Worm (Caenorhabditis elegans) whole organism, late embryonic: ENCODE results near the gene acs-17.

Experiments used
- C08G9.2 ChIP-seq: sonication (generic microtip); optimal IDR thresholded peaks from 2 replicates; lab custom pipeline; 2016; ENCODE audit warnings: mild to moderate bottlenecking, missing genetic modification characterization, moderate library complexity, missing compliant biosample characterization
- F13H6.1 ChIP-seq: sonication (generic microtip); optimal IDR thresholded peaks from 2 replicates; lab custom pipeline; 2016; ENCODE audit warnings: missing genetic modification characterization, missing compliant biosample characterization
- K09A11.1 ChIP-seq: sonication (generic microtip); optimal IDR thresholded peaks from 2 replicates; lab custom pipeline; 2017; ENCODE audit warnings: antibody characterized with exemption, mild to moderate bottlenecking, missing genetic modification characterization, missing compliant biosample characterization; ENCODE audit not compliant: insufficient read depth
- Y22D7AL.16 ChIP-seq: sonication (generic microtip); optimal IDR thresholded peaks from 2 replicates; lab custom pipeline; 2016; ENCODE audit warnings: missing genetic modification characterization, missing compliant biosample characterization
- ahr-1 ChIP-seq: sonication (generic microtip); optimal IDR thresholded peaks from 2 replicates; lab custom pipeline; 2016; ENCODE audit warnings: missing genetic modification characterization, missing compliant biosample characterization
- ceh-18 ChIP-seq: sonication (generic microtip); optimal IDR thresholded peaks from 2 replicates; lab custom pipeline; 2016; ENCODE audit warnings: missing genetic modification characterization, missing compliant biosample characterization
- ceh-19 ChIP-seq: fragments of 200-800 bp; sonication (Bioruptor generic); optimal IDR thresholded peaks from 2 replicates; lab custom pipeline; 2018; ENCODE audit warnings: mild to moderate bottlenecking, missing genetic modification characterization, missing compliant biosample characterization
- ceh-22 ChIP-seq: sonication (generic microtip); optimal IDR thresholded peaks from 2 replicates; lab custom pipeline; 2017; ENCODE audit warnings: missing biosample characterization, missing genetic modification characterization
- ceh-24 ChIP-seq: sonication (generic microtip); optimal IDR thresholded peaks from 2 replicates; lab custom pipeline; 2016; ENCODE audit warnings: mild to moderate bottlenecking, missing genetic modification characterization, missing compliant biosample characterization
- ceh-31 ChIP-seq: sonication (generic microtip); optimal IDR thresholded peaks from 2 replicates; lab custom pipeline; 2016; ENCODE audit warnings: missing genetic modification characterization, missing compliant biosample characterization
- che-1 ChIP-seq: sonication (generic microtip); optimal IDR thresholded peaks from 2 replicates; lab custom pipeline; 2016; ENCODE audit warnings: mild to moderate bottlenecking, missing genetic modification characterization, missing compliant biosample characterization
- elt-2 ChIP-seq: sonication (generic microtip); optimal IDR thresholded peaks from 2 replicates; lab custom pipeline; 2016; ENCODE audit warnings: missing genetic modification reagents, missing genetic modification characterization, missing compliant biosample characterization
- eyg-1 ChIP-seq: sonication (generic microtip); optimal IDR thresholded peaks from 2 replicates; lab custom pipeline; 2016; ENCODE audit warnings: missing genotype, missing genetic modification characterization, missing compliant biosample characterization
- fax-1 ChIP-seq: sonication (generic microtip); optimal IDR thresholded peaks from 2 replicates; lab custom pipeline; 2016; ENCODE audit warnings: missing genotype, missing genetic modification characterization, missing compliant biosample characterization
- fkh-10 ChIP-seq: fragments of 150-350 bp; optimal IDR thresholded peaks from 2 replicates; lab custom pipeline; 2014; ENCODE audit warnings: missing biosample characterization, missing genetic modification reagents, missing genetic modification characterization
- gmeb-2 ChIP-seq: sonication (generic microtip); optimal IDR thresholded peaks from 2 replicates; lab custom pipeline; 2016; ENCODE audit warnings: missing genetic modification characterization, inconsistent platforms, missing compliant biosample characterization
- hlh-30 ChIP-seq: sonication (generic microtip); optimal IDR thresholded peaks from 2 replicates; lab custom pipeline; 2017; ENCODE audit warnings: antibody characterized with exemption, missing genetic modification characterization, missing compliant biosample characterization; ENCODE audit not compliant: insufficient read depth
- hlh-8 ChIP-seq: sonication (generic microtip); optimal IDR thresholded peaks from 2 replicates; lab custom pipeline; 2016; ENCODE audit warnings: missing genotype, missing genetic modification characterization, missing compliant biosample characterization
- lin-11 ChIP-seq: fragments of 200-800 bp; sonication (Bioruptor generic); optimal IDR thresholded peaks from 2 replicates; lab custom pipeline; 2018; ENCODE audit warnings: mild to moderate bottlenecking, missing genetic modification characterization, missing compliant biosample characterization
- madf-2 ChIP-seq: sonication (generic microtip); optimal IDR thresholded peaks from 2 replicates; lab custom pipeline; 2017; ENCODE audit warnings: missing genetic modification characterization, missing compliant biosample characterization
- mec-3 ChIP-seq: sonication (generic microtip); optimal IDR thresholded peaks from 2 replicates; lab custom pipeline; 2016; ENCODE audit warnings: borderline replicate concordance, missing genetic modification characterization, missing compliant biosample characterization
- nfya-1 ChIP-seq: sonication (generic microtip); optimal IDR thresholded peaks from 2 replicates; lab custom pipeline; 2017; ENCODE audit warnings: missing genetic modification characterization, mild to moderate bottlenecking, missing compliant biosample characterization, antibody characterized with exemption, moderate library complexity
- nhr-11 ChIP-seq: fragments of 150-350 bp; optimal IDR thresholded peaks from 2 replicates; lab custom pipeline; 2014; ENCODE audit warnings: missing biosample characterization, missing genetic modification characterization
- nhr-232 ChIP-seq: sonication (generic microtip); optimal IDR thresholded peaks from 2 replicates; lab custom pipeline; 2016; ENCODE audit warnings: missing genetic modification characterization, missing compliant biosample characterization
- odd-2 ChIP-seq: sonication (generic microtip); optimal IDR thresholded peaks from 2 replicates; lab custom pipeline; 2017; ENCODE audit warnings: antibody characterized with exemption, mild to moderate bottlenecking, missing genetic modification characterization, missing compliant biosample characterization
- pat-9 ChIP-seq: fragments of 200-800 bp; sonication (Bioruptor generic); optimal IDR thresholded peaks from 2 replicates; lab custom pipeline; 2018; ENCODE audit warnings: mild to moderate bottlenecking, missing genetic modification characterization, moderate library complexity, missing compliant biosample characterization
- pha-4 ChIP-seq: fragments of 150-350 bp; optimal IDR thresholded peaks from 2 replicates; lab custom pipeline; 2018; ENCODE audit warnings: missing biosample characterization, missing genetic modification reagents, missing genetic modification characterization
- pros-1 ChIP-seq: fragments of 150-350 bp; optimal IDR thresholded peaks from 2 replicates; lab custom pipeline; 2014; ENCODE audit warnings: missing biosample characterization, missing genetic modification reagents, missing genetic modification characterization
- ref-2 ChIP-seq: sonication (generic microtip); optimal IDR thresholded peaks from 2 replicates; lab custom pipeline; 2016; ENCODE audit warnings: missing genetic modification characterization, missing compliant biosample characterization
- tbx-2 ChIP-seq: sonication (generic microtip); optimal IDR thresholded peaks from 2 replicates; lab custom pipeline; 2016; ENCODE audit warnings: missing genetic modification characterization, missing compliant biosample characterization
- tbx-7 ChIP-seq: sonication (generic microtip); optimal IDR thresholded peaks from 2 replicates; lab custom pipeline; 2016; ENCODE audit warnings: missing genotype, missing genetic modification characterization, missing compliant biosample characterization
- ttx-3 ChIP-seq: sonication (generic microtip); optimal IDR thresholded peaks from 2 replicates; lab custom pipeline; 2016; ENCODE audit warnings: missing genetic modification reagents, missing genetic modification characterization, missing compliant biosample characterization
- unc-55 ChIP-seq: sonication (generic microtip); optimal IDR thresholded peaks from 2 replicates; lab custom pipeline; 2017; ENCODE audit warnings: missing biosample characterization, missing genetic modification reagents, missing genetic modification characterization
- unc-86 ChIP-seq: sonication (generic microtip); optimal IDR thresholded peaks from 2 replicates; lab custom pipeline; 2016; ENCODE audit warnings: missing genetic modification characterization, missing compliant biosample characterization
- zip-5 ChIP-seq: sonication (generic microtip); optimal IDR thresholded peaks from 2 replicates; lab custom pipeline; 2016; ENCODE audit warnings: missing genetic modification characterization, missing compliant biosample characterization

acs-17 gene

DNA sequence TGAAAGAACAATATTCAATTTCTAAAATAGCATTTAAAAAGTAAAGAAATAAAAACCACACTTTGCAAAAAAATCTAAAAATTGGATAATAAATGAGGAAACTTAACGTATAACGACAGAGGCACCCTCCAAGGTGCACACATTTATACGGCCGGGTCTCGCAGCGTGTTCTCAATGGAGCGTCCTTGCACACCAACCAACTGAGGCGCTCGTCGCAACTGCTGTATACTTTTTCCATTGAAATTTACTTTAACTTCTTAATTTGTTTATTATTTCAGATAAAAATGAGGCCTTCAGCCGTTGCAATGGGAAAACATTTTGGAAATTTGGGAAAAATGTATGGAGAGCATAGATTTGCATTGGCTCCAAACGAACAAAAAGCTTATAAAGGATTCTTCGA, 8.9 kb upstream of the acs-17 start, which contains the start of the genes R07E4.5 and R07E4.3 (continued):
- no peak for TF ChIP-seq elt-2 (tag; lab: Kevin White, UChicago)
- no peak for TF ChIP-seq K09A11.1 (tag; lab: Kevin White, UChicago)

DNA sequence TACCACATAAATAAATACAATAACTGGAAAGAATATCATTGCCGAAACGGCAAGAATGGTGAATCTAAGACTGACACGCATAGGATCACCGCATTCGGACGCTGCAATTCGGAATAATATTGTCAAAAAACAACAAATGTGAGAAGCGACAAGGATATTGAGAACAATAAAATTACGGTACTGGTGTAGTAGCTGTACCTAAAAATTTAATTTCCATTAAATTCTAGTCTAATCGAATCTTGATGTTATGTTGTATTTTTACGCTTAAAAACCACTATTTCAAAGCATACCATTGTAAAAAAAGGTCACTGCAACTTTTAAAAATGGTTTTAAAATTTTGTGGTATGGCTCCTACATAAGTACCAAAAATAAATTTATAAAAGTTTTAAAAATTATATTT, 4.5 kb upstream of the acs-17 start, which contains the start of gene mig-23:
Gene mig-23 (minus strand): TSS at position 101 of the 400 bp plus-strand sequence.
- TF ChIP-seq ahr-1 = no peak
- no peak for TF ChIP-seq hlh-30 (tag; lab: Kevin White, UChicago)
- TF ChIP-seq fkh-10 (GFP tag; lab: Kevin White, UChicago) = no peak
- TF ChIP-seq nfya-1 = no peak
- no peak for TF ChIP-seq ceh-24 (tag; lab: Kevin White, UChicago)
- no peak for TF ChIP-seq odd-2
- TF ChIP-seq tbx-7 (tag; lab: Kevin White, UChicago) = no peak
- TF ChIP-seq hlh-8 (tag; lab: Kevin White, UChicago) = no peak
- no peak for TF ChIP-seq eyg-1 (tag; lab: Kevin White, UChicago)
- no peak for TF ChIP-seq ref-2
- no peak for TF ChIP-seq nhr-11 (tag; lab: Kevin White, UChicago)
- no peak for TF ChIP-seq Y22D7AL.16 (tag; lab: Kevin White, UChicago)
- no peak for TF ChIP-seq pha-4 (tag; lab: Kevin White, UChicago)
- TF ChIP-seq nhr-232 (tag; lab: Kevin White, UChicago) = no peak
- no peak for TF ChIP-seq gmeb-2 (tag; lab: Kevin White, UChicago)
- no peak for TF ChIP-seq ceh-19 (GFP tag; lab: Kevin White, UChicago)

- TF ChIP-seq madf-2 (no peak), mec-3 (tag; lab: Kevin White, UChicago) (no peak)
These were observed 402 bp downstream of the acs-17 start for ce11 chrX:5943908-5944307.

DNA sequence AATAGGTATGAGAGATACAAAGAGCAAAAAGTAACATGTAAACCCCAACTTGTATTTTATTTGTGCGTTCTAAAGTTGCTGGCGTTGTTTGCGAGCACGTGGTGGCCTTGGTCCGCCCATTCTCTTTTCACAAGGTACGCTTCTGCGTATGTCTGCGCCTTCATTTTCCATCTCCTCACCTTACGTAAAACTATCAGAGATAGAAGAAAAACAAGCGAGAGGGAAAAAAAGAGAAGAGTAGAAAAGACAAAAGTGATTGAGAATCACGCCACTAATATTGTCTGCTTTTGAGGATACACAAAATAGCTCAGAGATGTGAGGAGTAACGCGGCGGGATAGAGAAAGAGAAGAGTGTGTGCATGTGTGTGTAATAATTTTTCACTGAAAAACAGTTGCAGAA, 2.1 kb downstream of the acs-17 start:
- no peak for TF ChIP-seq ttx-3 (tag; lab: Kevin White, UChicago)
- peak; percentile 78 for TF ChIP-seq ceh-18 (tag; lab: Kevin White, UChicago)
- TF ChIP-seq tbx-2 = no peak

ce11 chrX:5941325-5941724, 3.0 kb downstream of the acs-17 start:
- TF ChIP-seq che-1 (tag; lab: Kevin White, UChicago) (no peak), unc-86 (no peak), nhr-11 (tag; lab: Kevin White, UChicago) (no peak), zip-5 (tag; lab: Kevin White, UChicago) (no peak), ceh-22 (tag; lab: Kevin White, UChicago) (no peak), hlh-30 (tag; lab: Kevin White, UChicago) (no peak), pros-1 (tag; lab: Kevin White, UChicago) (no peak), fax-1 (tag; lab: Kevin White, UChicago) (no peak), tbx-7 (tag; lab: Kevin White, UChicago) (no peak)

- TF ChIP-seq ref-2 = no peak
- TF ChIP-seq ceh-19 (GFP tag; lab: Kevin White, UChicago) = no peak
- TF ChIP-seq nhr-232 (tag; lab: Kevin White, UChicago) = no peak
- TF ChIP-seq pros-1 (tag; lab: Kevin White, UChicago) = no peak
- TF ChIP-seq odd-2 = no peak
- no peak for TF ChIP-seq unc-55 (GFP tag; lab: Kevin White, UChicago)
- TF ChIP-seq pat-9 (tag; lab: Kevin White, UChicago) = no peak
- TF ChIP-seq lin-11 = no peak
- TF ChIP-seq F13H6.1 (tag; lab: Kevin White, UChicago) = no peak
- TF ChIP-seq C08G9.2 (tag; lab: Kevin White, UChicago) = no peak
- no peak for TF ChIP-seq ceh-31 (tag; lab: Kevin White, UChicago)
These were observed 8.8 kb downstream of the acs-17 start, which contains the start of gene C46F4.3 for ce11 chrX:5935473-5935872. TSS of gene C46F4.3 (plus strand) at chrX:5935773.
